Worm (Caenorhabditis elegans) whole organism, young adult: ENCODE data around the gene R11G11.16.

Source experiments
- C06A6.2 ChIP-seq: fragments of 200-800 bp; sonication (Bioruptor generic); conservative IDR thresholded peaks from 2 replicates; pipeline ENCODE4 v1.3.6; 2022; ENCODE audit warnings: missing genetic modification characterization, missing compliant biosample characterization
- C17E4.6 ChIP-seq: fragments of 200-800 bp; sonication (Bioruptor generic); IDR thresholded peaks from 2 replicates; pipeline ENCODE4 v1.3.6; 2022; ENCODE audit warnings: missing genetic modification reagents, missing genetic modification characterization, missing compliant biosample characterization
- F10E7.11 ChIP-seq: sonication (generic microtip); optimal IDR thresholded peaks from 2 replicates; lab custom pipeline; 2017; ENCODE audit warnings: mild to moderate bottlenecking, missing genetic modification characterization, moderate library complexity, missing compliant biosample characterization
- F23B12.7 ChIP-seq: sonication (generic microtip); optimal IDR thresholded peaks from 2 replicates; lab custom pipeline; 2017; ENCODE audit warnings: missing genetic modification characterization, mild to moderate bottlenecking, missing compliant biosample characterization, antibody characterized with exemption, moderate library complexity; ENCODE audit not compliant: insufficient read depth
- K11D2.4 ChIP-seq: fragments of 200-800 bp; sonication (Bioruptor generic); IDR thresholded peaks from 2 replicates; pipeline ENCODE4 v1.3.6; 2022; ENCODE audit warnings: missing genetic modification reagents, missing genetic modification characterization, missing compliant biosample characterization
- T26A5.8 ChIP-seq: sonication (generic microtip); optimal IDR thresholded peaks from 2 replicates; lab custom pipeline; 2016; ENCODE audit warnings: missing genetic modification characterization, missing compliant biosample characterization
- Y53F4B.3 ChIP-seq: fragments of 200-800 bp; sonication (Bioruptor generic); IDR thresholded peaks from 2 replicates; pipeline ENCODE4 v1.3.6; 2022; ENCODE audit warnings: missing genetic modification reagents, missing genetic modification characterization, missing compliant biosample characterization
- Y95B8A.8 ChIP-seq: fragments of 200-800 bp; sonication (Bioruptor generic); IDR thresholded peaks from 2 replicates; pipeline ENCODE4 v1.3.6; 2022; ENCODE audit warnings: missing genetic modification reagents, missing genetic modification characterization, missing compliant biosample characterization
- aptf-3 ChIP-seq: fragments of 200-800 bp; sonication (Bioruptor generic); IDR thresholded peaks from 2 replicates; pipeline ENCODE4 v1.3.6; 2022; ENCODE audit warnings: missing genetic modification characterization, missing compliant biosample characterization
- attf-3 ChIP-seq: fragments of 200-800 bp; sonication (Bioruptor generic); conservative IDR thresholded peaks from 2 replicates; pipeline ENCODE4 v1.3.6; 2022; ENCODE audit warnings: missing genetic modification reagents, missing genetic modification characterization, missing compliant biosample characterization
- attf-5 ChIP-seq: fragments of 200-800 bp; sonication (Bioruptor generic); optimal IDR thresholded peaks from 2 replicates; lab custom pipeline; 2018; ENCODE audit warnings: mild to moderate bottlenecking, missing genetic modification characterization, missing compliant biosample characterization
- ceh-40 ChIP-seq: fragments of 200-800 bp; sonication (Bioruptor generic); IDR thresholded peaks from 2 replicates; pipeline ENCODE4 v1.3.6; 2022; ENCODE audit warnings: missing genetic modification characterization, missing compliant biosample characterization
- ceh-58 ChIP-seq: fragments of 200-800 bp; sonication (Bioruptor generic); IDR thresholded peaks from 2 replicates; pipeline ENCODE4 v1.3.6; 2022; ENCODE audit warnings: missing genetic modification characterization, missing compliant biosample characterization
- egl-44 ChIP-seq: fragments of 200-800 bp; sonication (Bioruptor generic); IDR thresholded peaks from 2 replicates; pipeline ENCODE4 v1.3.6; 2022; ENCODE audit warnings: missing genetic modification reagents, missing genetic modification characterization, missing compliant biosample characterization
- him-1 ChIP-seq: sonication (generic microtip); optimal IDR thresholded peaks from 2 replicates; lab custom pipeline; 2016; ENCODE audit warnings: missing genotype, missing genetic modification reagents, missing genetic modification characterization, missing compliant biosample characterization
- hlh-26 ChIP-seq: fragments of 200-800 bp; sonication (Bioruptor generic); conservative IDR thresholded peaks from 2 replicates; pipeline ENCODE4 v1.3.6; 2022; ENCODE audit warnings: missing genetic modification reagents, missing genetic modification characterization, missing compliant biosample characterization
- hmg-1.2 ChIP-seq: fragments of 200-800 bp; sonication (Bioruptor generic); IDR thresholded peaks from 2 replicates; pipeline ENCODE4 v1.3.6; 2022; ENCODE audit warnings: missing genetic modification reagents, missing genetic modification characterization, missing compliant biosample characterization
- hmg-20 ChIP-seq: fragments of 200-800 bp; sonication (Bioruptor generic); IDR thresholded peaks from 2 replicates; pipeline ENCODE4 v1.3.6; 2022; ENCODE audit warnings: missing genetic modification reagents, missing genetic modification characterization, missing compliant biosample characterization
- hrde-1 ChIP-seq: sonication (generic microtip); optimal IDR thresholded peaks from 2 replicates; lab custom pipeline; 2016; ENCODE audit warnings: missing genetic modification characterization, mild to moderate bottlenecking, missing compliant biosample characterization, moderate library complexity, missing genotype, missing genetic modification reagents, borderline replicate concordance
- let-526 ChIP-seq: fragments of 200-800 bp; sonication (Bioruptor generic); IDR thresholded peaks from 2 replicates; pipeline ENCODE4 v1.3.6; 2022; ENCODE audit warnings: missing genetic modification reagents, missing genetic modification characterization, missing compliant biosample characterization
- lin-40 ChIP-seq: sonication (generic microtip); optimal IDR thresholded peaks from 2 replicates; lab custom pipeline; 2016; ENCODE audit warnings: missing genetic modification characterization, mild to moderate bottlenecking, missing compliant biosample characterization, missing genotype, missing genetic modification reagents
- lir-1 ChIP-seq: fragments of 200-800 bp; sonication (Bioruptor generic); conservative IDR thresholded peaks from 2 replicates; pipeline ENCODE4 v1.3.6; 2022; ENCODE audit warnings: missing genetic modification reagents, missing genetic modification characterization, missing compliant biosample characterization
- mcd-1 ChIP-seq: fragments of 200-800 bp; sonication (Bioruptor generic); IDR thresholded peaks from 2 replicates; pipeline ENCODE4 v1.3.6; 2022; ENCODE audit warnings: missing genetic modification reagents, missing genetic modification characterization, missing compliant biosample characterization
- mes-4 ChIP-seq: sonication (generic microtip); optimal IDR thresholded peaks from 2 replicates; lab custom pipeline; 2016; ENCODE audit warnings: missing genotype, missing genetic modification characterization, missing compliant biosample characterization
- nhr-179 ChIP-seq: sonication (generic microtip); optimal IDR thresholded peaks from 2 replicates; lab custom pipeline; 2016; ENCODE audit warnings: mild to moderate bottlenecking, missing genetic modification characterization, missing compliant biosample characterization
- nhr-80 ChIP-seq: sonication (generic microtip); optimal IDR thresholded peaks from 2 replicates; lab custom pipeline; 2016; ENCODE audit warnings: missing genetic modification characterization, missing compliant biosample characterization
- pbrm-1 ChIP-seq: fragments of 200-800 bp; sonication (Bioruptor generic); IDR thresholded peaks from 2 replicates; pipeline ENCODE4 v1.3.6; 2022; ENCODE audit warnings: missing genetic modification reagents, missing genetic modification characterization, missing compliant biosample characterization
- repo-1 ChIP-seq: sonication (generic microtip); optimal IDR thresholded peaks from 2 replicates; lab custom pipeline; 2017; ENCODE audit warnings: mild to moderate bottlenecking, missing genetic modification characterization, missing compliant biosample characterization
- rpc-1 ChIP-seq, 2 experiments: fragments of 150-350 bp in 1 of 2; sonication (generic microtip) in 1 of 2; optimal IDR thresholded peaks; 2 replicates each; lab custom pipeline; 2014 to 2018; ENCODE audit warnings: missing biosample characterization in 1 of 2, missing genetic modification characterization in 1 of 2, missing genetic modification reagents in 1 of 2, missing genotype in 1 of 2
- sdz-38 ChIP-seq: sonication (generic microtip); optimal IDR thresholded peaks from 2 replicates; lab custom pipeline; 2016; ENCODE audit warnings: missing genotype, missing genetic modification characterization, missing compliant biosample characterization
- snpc-1.3 ChIP-seq: sonication (generic microtip); optimal IDR thresholded peaks from 2 replicates; lab custom pipeline; 2017; ENCODE audit warnings: missing genetic modification characterization, mild to moderate bottlenecking, missing compliant biosample characterization, antibody characterized with exemption, moderate library complexity, missing genotype, missing genetic modification reagents; ENCODE audit not compliant: insufficient read depth
- snpc-4 ChIP-seq, 5 experiments: fragments of 150-350 bp in 1 of 5; sonication (generic microtip) in 4 of 5; optimal IDR thresholded peaks; 2 replicates each; lab custom pipeline; 2014 to 2018; ENCODE audit warnings: missing genetic modification characterization in 5 of 5, missing biosample characterization in 3 of 5, antibody characterized with exemption in 2 of 5, mild to moderate bottlenecking in 2 of 5, missing compliant biosample characterization in 2 of 5, missing genotype in 2 of 5, moderate library complexity in 2 of 5, missing genetic modification reagents in 1 of 5
- sptf-2 ChIP-seq: fragments of 200-800 bp; sonication (Bioruptor generic); optimal IDR thresholded peaks from 2 replicates; lab custom pipeline; 2018; ENCODE audit warnings: mild to moderate bottlenecking, missing genetic modification characterization, missing compliant biosample characterization
- ztf-25 ChIP-seq: fragments of 200-800 bp; sonication (Bioruptor generic); IDR thresholded peaks from 2 replicates; pipeline ENCODE4 v1.3.6; 2022; ENCODE audit warnings: missing genetic modification reagents, missing genetic modification characterization, missing compliant biosample characterization

R11G11.16 gene

DNA sequence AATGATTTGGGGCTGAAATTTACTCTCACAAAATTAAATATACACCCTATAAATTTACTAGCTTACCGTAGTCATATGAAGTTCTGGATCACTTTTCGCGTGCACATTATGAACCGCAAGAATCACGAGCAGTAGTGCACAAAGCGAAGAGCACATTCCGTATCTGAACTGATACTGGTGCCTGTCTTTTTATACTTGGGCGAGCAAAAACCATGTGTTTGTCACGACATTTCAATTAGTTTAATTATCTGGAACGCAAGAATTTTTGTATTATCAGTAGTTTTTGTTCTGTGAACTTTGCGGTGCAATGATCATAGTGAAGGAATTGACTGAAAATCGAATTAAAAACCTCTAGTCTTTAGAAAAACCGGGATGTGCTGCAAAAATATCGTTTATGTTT, 882 bp downstream of the R11G11.16 start, which contains the start of gene lipl-3:
Gene lipl-3, minus strand, starts transcription at position 161 of the 400 bp plus-strand sequence.
- TF ChIP-seq repo-1 (tag; lab: Kevin White, UChicago) (no peak), nhr-80 (tag; lab: Kevin White, UChicago) (peak; percentile 30)

DNA sequence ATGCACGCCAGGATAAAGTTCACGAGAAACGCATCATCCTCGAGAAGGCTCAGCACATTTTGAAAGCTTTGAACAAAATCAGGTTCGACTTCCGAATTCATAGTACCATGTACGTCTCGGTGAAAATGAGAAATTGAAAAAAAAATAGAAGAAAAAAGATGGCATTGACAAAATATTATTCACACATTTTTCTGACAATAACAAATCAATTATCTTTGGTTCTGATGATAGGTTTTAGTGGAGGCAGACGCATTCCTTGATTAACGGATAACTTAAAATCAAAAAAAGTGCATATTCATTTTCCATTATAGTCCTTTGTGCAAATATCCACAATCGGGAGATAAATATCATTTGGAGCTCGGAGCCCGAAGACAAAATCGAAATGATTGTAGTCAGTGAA, 3.4 kb downstream of the R11G11.16 start, which contains the start of gene srw-107:
Gene srw-107, minus strand, starts transcription at position 101 of the 400 bp plus-strand sequence.
- TF ChIP-seq attf-5 (GFP tag; lab: Kevin White, UChicago) (no peak), ceh-40 (GFP tag; lab: Robert Waterston, UW) (no peak), attf-3 (GFP tag; lab: Robert Waterston, UW) (no peak), sptf-2 (no peak), him-1 (tag; lab: Kevin White, UChicago) (no peak), hlh-26 (GFP tag; lab: Robert Waterston, UW) (no peak), hmg-20 (GFP tag; lab: Robert Waterston, UW) (no peak), snpc-4 (GFP tag; optimal IDR thresholded peaks at IDR 0.05; lab: Kevin White, UChicago) (no peak), snpc-4 (tag; optimal IDR thresholded peaks at IDR 0.05; lab: Kevin White, UChicago) (no peak), egl-44 (GFP tag; lab: Robert Waterston, UW) (no peak), C17E4.6 (no peak)

- TF ChIP-seq nhr-80 (tag; lab: Kevin White, UChicago) = peak; percentile 44
- no peak for TF ChIP-seq C06A6.2 (GFP tag; lab: Robert Waterston, UW)
Measured at ce11 chrV:519445-519844, 5.5 kb downstream of the R11G11.16 start, which contains the start of gene nhr-210. Gene nhr-210 (minus strand): TSS chrV:519545.

- no peak for TF ChIP-seq hrde-1 (tag; lab: Kevin White, UChicago)
- TF ChIP-seq rpc-1 (optimal IDR thresholded peaks at IDR 0.05; lab: Kevin White, UChicago) = no peak
- TF ChIP-seq rpc-1 (tag; optimal IDR thresholded peaks at IDR 0.05; lab: Kevin White, UChicago) = no peak
- TF ChIP-seq hmg-20 (GFP tag; lab: Robert Waterston, UW) = no peak
- no peak for TF ChIP-seq sdz-38
- TF ChIP-seq hmg-1.2 = no peak
- TF ChIP-seq K11D2.4 (GFP tag; lab: Robert Waterston, UW) = no peak
- TF ChIP-seq mes-4 (tag; lab: Kevin White, UChicago) = no peak
- no peak for TF ChIP-seq Y95B8A.8
- no peak for TF ChIP-seq mcd-1
Measured at ce11 chrV:512420-512819, 12.5 kb downstream of the R11G11.16 start, which contains the start of gene srh-37. Gene srh-37 (minus strand): TSS chrV:512520.

- TF ChIP-seq ceh-58 (GFP tag; lab: Robert Waterston, UW) (no peak), snpc-1.3 (no peak), ztf-25 (GFP tag; lab: Robert Waterston, UW) (no peak), F23B12.7 (tag; lab: Kevin White, UChicago) (no peak), pbrm-1 (GFP tag; lab: Robert Waterston, UW) (no peak), Y53F4B.3 (GFP tag; lab: Robert Waterston, UW) (no peak), egl-44 (GFP tag; lab: Robert Waterston, UW) (no peak), T26A5.8 (no peak), let-526 (GFP tag; lab: Robert Waterston, UW) (no peak), lin-40 (tag; lab: Kevin White, UChicago) (no peak), nhr-179 (no peak), F10E7.11 (tag; lab: Kevin White, UChicago) (no peak), aptf-3 (no peak), lir-1 (GFP tag; lab: Robert Waterston, UW) (no peak)
Measured at ce11 chrV:505191-505590, 19.7 kb downstream of the R11G11.16 start, which contains the start of gene srlf-19. Gene srlf-19 (plus strand): TSS chrV:505491.
